Worm (Caenorhabditis elegans) whole organism, L4/young adult: ENCODE measurements around the gene F56B3.11.

ENCODE experiments used
- W03F9.2 ChIP-seq: fragments of 150-350 bp; optimal IDR thresholded peaks from 2 replicates; lab custom pipeline; 2014; ENCODE audit warnings: missing biosample characterization, missing genetic modification characterization
- dao-5 ChIP-seq: sonication (generic microtip); optimal IDR thresholded peaks from 2 replicates; lab custom pipeline; 2016; ENCODE audit warnings: missing genotype, missing genetic modification characterization, moderate library complexity, missing compliant biosample characterization
- him-1 ChIP-seq: sonication (generic microtip); optimal IDR thresholded peaks from 2 replicates; lab custom pipeline; 2016; ENCODE audit warnings: missing genotype, missing genetic modification reagents, missing genetic modification characterization, missing compliant biosample characterization

- TF ChIP-seq him-1 (tag; lab: Kevin White, UChicago) (no peak), W03F9.2 (tag; lab: Kevin White, UChicago) (no peak), dao-5 (no peak)
Measured at ce11 chrIV:800518-800917, 4.1 kb upstream of the F56B3.11 start, which contains the start of gene mrpl-46.
